Fruit fly (Drosophila melanogaster) whole organism, embryonic: ENCODE measurements around the gene PAN3.

ENCODE experiments used
- Atf-2 ChIP-seq: fragments of 200-800 bp; sonication (Bioruptor generic); optimal IDR thresholded peaks from 2 replicates; lab custom pipeline; 2016; ENCODE audit warnings: missing biosample characterization, missing genetic modification characterization
- CG10462 ChIP-seq: fragments of 200-800 bp; sonication (Bioruptor generic); optimal IDR thresholded peaks from 2 replicates; lab custom pipeline; 2016; ENCODE audit warnings: missing biosample characterization, missing genetic modification characterization
- CG10654 ChIP-seq: fragments of 200-800 bp; sonication (Bioruptor generic); optimal IDR thresholded peaks from 2 replicates; lab custom pipeline; 2016; ENCODE audit warnings: missing biosample characterization, missing genetic modification characterization
- CG12299 ChIP-seq: fragments of 200-800 bp; sonication (Bioruptor generic); optimal IDR thresholded peaks from 2 replicates; lab custom pipeline; 2018; ENCODE audit warnings: missing biosample characterization, mild to moderate bottlenecking, missing genetic modification characterization
- CG15011 ChIP-seq: fragments of 200-800 bp; sonication (Bioruptor generic); optimal IDR thresholded peaks from 3 replicates; lab custom pipeline; 2018; ENCODE audit warnings: missing biosample characterization, mild to moderate bottlenecking, missing genetic modification characterization
- CG1647 ChIP-seq: fragments of 200-800 bp; sonication (Bioruptor generic); optimal IDR thresholded peaks from 3 replicates; lab custom pipeline; 2016; ENCODE audit warnings: missing biosample characterization, missing genetic modification characterization
- CG17385 ChIP-seq: fragments of 200-800 bp; sonication (Bioruptor generic); optimal IDR thresholded peaks from 3 replicates; lab custom pipeline; 2018; ENCODE audit warnings: missing biosample characterization, mild to moderate bottlenecking, missing genetic modification characterization
- CG17802 ChIP-seq: fragments of 200-800 bp; sonication (Bioruptor generic); optimal IDR thresholded peaks from 2 replicates; lab custom pipeline; 2018; ENCODE audit warnings: missing biosample characterization, mild to moderate bottlenecking, missing genetic modification characterization, moderate library complexity
- CG18619 ChIP-seq: fragments of 200-800 bp; sonication (Bioruptor generic); optimal IDR thresholded peaks from 3 replicates; lab custom pipeline; 2017; ENCODE audit warnings: missing biosample characterization, mild to moderate bottlenecking, missing genetic modification characterization
- CG2889 ChIP-seq: fragments of 200-800 bp; sonication (Bioruptor generic); IDR thresholded peaks from 3 replicates; pipeline ENCODE4 v1.3.6; 2022; ENCODE audit warnings: missing biosample characterization, missing genetic modification characterization
- CG31441 ChIP-seq: fragments of 200-800 bp; sonication (Bioruptor generic); IDR thresholded peaks from 2 replicates; pipeline ENCODE4 v1.3.6; 2022; ENCODE audit warnings: missing biosample characterization, missing genetic modification characterization
- CG33213 ChIP-seq: fragments of 200-800 bp; sonication (Bioruptor generic); optimal IDR thresholded peaks from 3 replicates; lab custom pipeline; 2016; ENCODE audit warnings: missing biosample characterization, missing genetic modification characterization
- CG34422 ChIP-seq: fragments of 200-800 bp; sonication (Bioruptor generic); IDR thresholded peaks from 3 replicates; pipeline ENCODE4 v1.3.6; 2022; ENCODE audit warnings: missing biosample characterization, missing genetic modification characterization
- CG3847 ChIP-seq: fragments of 200-800 bp; sonication (Bioruptor generic); IDR thresholded peaks from 2 replicates; pipeline ENCODE4 v1.3.6; 2022; ENCODE audit warnings: missing biosample characterization, missing genetic modification characterization
- CG43689 ChIP-seq: fragments of 200-800 bp; sonication (Bioruptor generic); IDR thresholded peaks from 2 replicates; pipeline ENCODE4 v1.3.6; 2022; ENCODE audit warnings: missing biosample characterization, missing genetic modification characterization
- CG4730 ChIP-seq: fragments of 200-800 bp; sonication (Bioruptor generic); IDR thresholded peaks from 2 replicates; pipeline ENCODE4 v1.3.6; 2022; ENCODE audit warnings: missing biosample characterization, missing genetic modification characterization
- CG5180 ChIP-seq: fragments of 200-800 bp; sonication (Bioruptor generic); optimal IDR thresholded peaks from 3 replicates; lab custom pipeline; 2017; ENCODE audit warnings: missing biosample characterization, missing genetic modification characterization, mild to moderate bottlenecking, moderate library complexity, missing genetic modification reagents
- CG6854 ChIP-seq: fragments of 200-800 bp; sonication (Bioruptor generic); optimal IDR thresholded peaks from 3 replicates; lab custom pipeline; 2017; ENCODE audit warnings: missing biosample characterization, mild to moderate bottlenecking, missing genetic modification characterization
- CG7745 ChIP-seq: fragments of 200-800 bp; sonication (Bioruptor generic); optimal IDR thresholded peaks from 2 replicates; lab custom pipeline; 2018; ENCODE audit warnings: missing biosample characterization, mild to moderate bottlenecking, missing genetic modification characterization, moderate library complexity
- CG8478 ChIP-seq: fragments of >200 bp; optimal IDR thresholded peaks from 2 replicates; lab custom pipeline; 2018
- Fer2 ChIP-seq: fragments of 200-800 bp; sonication (Bioruptor generic); optimal IDR thresholded peaks from 2 replicates; lab custom pipeline; 2018; ENCODE audit warnings: missing biosample characterization, mild to moderate bottlenecking, missing genetic modification characterization, moderate library complexity
- HLH54F ChIP-seq: fragments of 200-800 bp; sonication (Bioruptor generic); optimal IDR thresholded peaks from 3 replicates; lab custom pipeline; 2016; ENCODE audit warnings: missing biosample characterization, missing genetic modification characterization
- HmgD ChIP-seq: fragments of 200-800 bp; sonication (Bioruptor generic); optimal IDR thresholded peaks from 3 replicates; lab custom pipeline; 2016; ENCODE audit warnings: missing biosample characterization, missing genetic modification characterization
- Mes4 ChIP-seq: fragments of 200-800 bp; sonication (Bioruptor generic); optimal IDR thresholded peaks from 2 replicates; lab custom pipeline; 2016; ENCODE audit warnings: missing biosample characterization, missing genetic modification characterization
- NC2α ChIP-seq: fragments of 200-800 bp; sonication (Bioruptor generic); optimal IDR thresholded peaks from 2 replicates; lab custom pipeline; 2016; ENCODE audit warnings: missing biosample characterization, missing genetic modification characterization
- Sry-β ChIP-seq: fragments of 200-800 bp; sonication (Bioruptor generic); optimal IDR thresholded peaks from 2 replicates; lab custom pipeline; 2018; ENCODE audit warnings: missing biosample characterization, mild to moderate bottlenecking, missing genetic modification characterization, moderate library complexity
- ab ChIP-seq: fragments of 200-800 bp; sonication (Bioruptor generic); optimal IDR thresholded peaks from 2 replicates; lab custom pipeline; 2016; ENCODE audit warnings: missing biosample characterization, missing genetic modification characterization
- btn ChIP-seq: fragments of 200-800 bp; sonication (Bioruptor generic); optimal IDR thresholded peaks from 2 replicates; lab custom pipeline; 2016; ENCODE audit warnings: missing biosample characterization, missing genetic modification characterization
- cas ChIP-seq: fragments of 200-800 bp; sonication (Bioruptor generic); IDR thresholded peaks from 2 replicates; pipeline ENCODE4 v1.3.6; 2022; ENCODE audit warnings: missing biosample characterization, missing genetic modification characterization
- chm ChIP-seq: fragments of 200-800 bp; sonication (Bioruptor generic); IDR thresholded peaks from 2 replicates; pipeline ENCODE4 v1.3.6; 2022; ENCODE audit warnings: missing biosample characterization, missing genetic modification characterization
- crp ChIP-seq, 2 experiments: fragments of 200-800 bp; sonication (Bioruptor generic); optimal IDR thresholded peaks; 2 replicates in 1 of 2; 3 replicates in 1 of 2; lab custom pipeline; 2017; ENCODE audit warnings: missing biosample characterization in 2 of 2, missing genetic modification characterization in 2 of 2, mild to moderate bottlenecking in 1 of 2, moderate library complexity in 1 of 2
- dati ChIP-seq: fragments of 200-800 bp; sonication (Bioruptor generic); IDR thresholded peaks from 2 replicates; pipeline ENCODE4 v1.3.6; 2022; ENCODE audit warnings: missing biosample characterization, missing genetic modification characterization
- disco-r ChIP-seq: fragments of 200-800 bp; sonication (Bioruptor generic); optimal IDR thresholded peaks from 2 replicates; lab custom pipeline; 2016; ENCODE audit warnings: missing biosample characterization, missing genetic modification characterization
- en ChIP-seq: fragments of 200-800 bp; sonication (Bioruptor generic); optimal IDR thresholded peaks from 2 replicates; lab custom pipeline; 2016; ENCODE audit warnings: missing biosample characterization, missing genetic modification characterization
- eyg ChIP-seq: fragments of 200-800 bp; sonication (Bioruptor generic); optimal IDR thresholded peaks from 3 replicates; lab custom pipeline; 2016; ENCODE audit warnings: missing biosample characterization, missing genetic modification characterization
- fru ChIP-seq: fragments of >200 bp; optimal IDR thresholded peaks from 2 replicates; lab custom pipeline; 2017
- fu2 ChIP-seq: fragments of 200-800 bp; sonication (Bioruptor generic); optimal IDR thresholded peaks from 2 replicates; lab custom pipeline; 2016; ENCODE audit warnings: missing biosample characterization, missing genetic modification characterization
- gcm2 ChIP-seq: fragments of 200-800 bp; sonication (Bioruptor generic); optimal IDR thresholded peaks from 2 replicates; lab custom pipeline; 2016; ENCODE audit warnings: missing biosample characterization, missing genetic modification characterization
- hkb ChIP-seq, 2 experiments: fragments of 200-800 bp in 1 of 2; fragments of >200 bp in 1 of 2; sonication (Bioruptor generic) in 1 of 2; IDR thresholded peaks in 1 of 2; optimal IDR thresholded peaks in 1 of 2; 2 replicates each; pipeline versions ENCODE4 v1.3.6 to Lab custom; 2017 to 2022; ENCODE audit warnings: missing biosample characterization in 1 of 2, missing genetic modification characterization in 1 of 2
- kay ChIP-seq: fragments of 200-800 bp; sonication (Bioruptor generic); optimal IDR thresholded peaks from 2 replicates; lab custom pipeline; 2016; ENCODE audit warnings: missing biosample characterization, missing genetic modification characterization
- ken ChIP-seq: fragments of 200-800 bp; sonication (Bioruptor generic); IDR thresholded peaks from 3 replicates; pipeline ENCODE4 v1.3.6; 2022; ENCODE audit warnings: missing biosample characterization, missing genetic modification characterization
- phol ChIP-seq: fragments of 200-800 bp; sonication (Bioruptor generic); optimal IDR thresholded peaks from 3 replicates; lab custom pipeline; 2018; ENCODE audit warnings: missing biosample characterization, mild to moderate bottlenecking, missing genetic modification characterization, moderate library complexity
- sqz ChIP-seq: fragments of 200-800 bp; sonication (Bioruptor generic); optimal IDR thresholded peaks from 3 replicates; lab custom pipeline; 2018; ENCODE audit warnings: missing biosample characterization, mild to moderate bottlenecking, missing genetic modification characterization
- ssp ChIP-seq: fragments of 200-800 bp; sonication (Bioruptor generic); IDR thresholded peaks from 2 replicates; pipeline ENCODE4 v1.3.6; 2022; ENCODE audit warnings: missing biosample characterization, missing genetic modification characterization
- stc ChIP-seq: fragments of 200-800 bp; sonication (Bioruptor generic); IDR thresholded peaks from 2 replicates; pipeline ENCODE4 v1.3.6; 2022; ENCODE audit warnings: missing biosample characterization, missing genetic modification characterization
- sug ChIP-seq: fragments of 200-800 bp; optimal IDR thresholded peaks from 2 replicates; lab custom pipeline; 2019; ENCODE audit warnings: missing biosample characterization, mild to moderate bottlenecking, missing genetic modification characterization, moderate library complexity
- tin ChIP-seq: fragments of 200-800 bp; sonication (Bioruptor generic); optimal IDR thresholded peaks from 3 replicates; lab custom pipeline; 2016; ENCODE audit warnings: missing biosample characterization, missing genetic modification characterization
- twi ChIP-seq: fragments of 200-800 bp; optimal IDR thresholded peaks from 2 replicates; lab custom pipeline; 2019; ENCODE audit warnings: missing biosample characterization, mild to moderate bottlenecking, missing genetic modification characterization, moderate library complexity
- zfh1 ChIP-seq: fragments of 200-800 bp; sonication (Bioruptor generic); IDR thresholded peaks from 3 replicates; pipeline ENCODE4 v1.3.6; 2022; ENCODE audit warnings: missing biosample characterization, missing genetic modification characterization

Gene PAN3

dm6 chr3L:3106908-3107821, 36.2 kb downstream of the PAN3 start, which contains the start of gene Cht7 (continued):
- TF ChIP-seq tin (GFP tag; lab: Kevin White, UChicago) (peak; percentile 75), CG33213 (GFP tag; lab: Kevin White, UChicago) (peak; percentile 63), CG8478 (no peak), crp (GFP tag; optimal IDR thresholded peaks at IDR 0.05; lab: Kevin White, UChicago) (peak in 1 of 2 experiments; percentile 45), Mes4 (peak; percentile 51), zfh1 (GFP tag; lab: Robert Waterston, UW) (peak; percentile 84), CG1647 (peak; percentile 48), CG7745 (no peak), CG17802 (tag; lab: Kevin White, UChicago) (peak; percentile 22), hkb (optimal IDR thresholded peaks at IDR 0.05; lab: Kevin White, UChicago) (no peak), hkb (GFP tag; IDR thresholded peaks at IDR 0.05; lab: Robert Waterston, UW) (peak; percentile 91), btn (GFP tag; lab: Kevin White, UChicago) (peak; percentile 43), CG2889 (GFP tag; lab: Robert Waterston, UW) (peak; percentile 55; the same call in 2 of the 3 replicates), CG18619 (GFP tag; lab: Kevin White, UChicago) (peak; percentile 86), dati (GFP tag; lab: Robert Waterston, UW) (peak; percentile 14; the same call in 1 of the 2 replicates), kay (GFP tag; lab: Kevin White, UChicago) (peak; percentile 61), CG17385 (peak; percentile 87), CG43689 (peak; percentile 29; the same call in 1 of the 2 replicates), ab (GFP tag; lab: Kevin White, UChicago) (no peak), HmgD (GFP tag; lab: Kevin White, UChicago) (no peak), CG3847 (GFP tag; lab: Robert Waterston, UW) (peak; percentile 83), Sry-β (no peak), CG6854 (GFP tag; lab: Kevin White, UChicago) (peak; percentile 77), chm (GFP tag; lab: Robert Waterston, UW) (peak; percentile 46; the same call in 1 of the 2 replicates), NC2α (GFP tag; lab: Kevin White, UChicago) (peak; percentile 50), sug (tag; lab: Kevin White, UChicago) (peak; percentile 80), CG5180 (GFP tag; lab: Kevin White, UChicago) (peak; percentile 80), disco-r (GFP tag; lab: Kevin White, UChicago) (peak; percentile 27), CG15011 (GFP tag; lab: Kevin White, UChicago) (peak; percentile 11), CG10654 (GFP tag; lab: Kevin White, UChicago) (peak; percentile 49), CG34422 (GFP tag; lab: Robert Waterston, UW) (peak; percentile 85), fru (no peak), Atf-2 (GFP tag; lab: Kevin White, UChicago) (peak; percentile 66), twi (tag; lab: Kevin White, UChicago) (peak; percentile 72), eyg (GFP tag; lab: Kevin White, UChicago) (peak; percentile 4), fu2 (peak; percentile 18), Fer2 (tag; lab: Kevin White, UChicago) (peak; percentile 46), cas (GFP tag; lab: Robert Waterston, UW) (0 out of 2 replicates have a peak, but pooled peaks have one; percentile 17), sqz (GFP tag; lab: Kevin White, UChicago) (peak; percentile 76), en (GFP tag; lab: Kevin White, UChicago) (peak; percentile 46), ken (GFP tag; lab: Robert Waterston, UW) (peak; percentile 76), CG31441 (GFP tag; lab: Robert Waterston, UW) (peak; percentile 89), HLH54F (GFP tag; lab: Kevin White, UChicago) (peak; percentile 73), stc (GFP tag; lab: Robert Waterston, UW) (peak; percentile 83), gcm2 (GFP tag; lab: Kevin White, UChicago) (peak; percentile 79), CG12299 (peak; percentile 84), phol (tag; lab: Kevin White, UChicago) (peak; percentile 87), CG4730 (GFP tag; lab: Robert Waterston, UW) (peak; percentile 80), CG10462 (GFP tag; lab: Kevin White, UChicago) (peak; percentile 67), ssp (peak; percentile 80)
